Fruit fly (Drosophila melanogaster): ENCODE results near the gene CG32647.

The CG32647 gene

dm6 chrX:12784690-12785441 is at the start of gene CG32647:
CG32647 (minus strand) TSS chrX:12784958.
- TF ChIP-seq usp (GFP tag; optimal IDR thresholded peaks at IDR 0.05) (no peak), CG9705 (GFP tag; optimal IDR thresholded peaks at IDR 0.05) (no peak), N (GFP tag; optimal IDR thresholded peaks at IDR 0.05) (no peak), lola (GFP tag; optimal IDR thresholded peaks at IDR 0.05) (no peak), Jra (GFP tag; optimal IDR thresholded peaks at IDR 0.05) (no peak), Dif (GFP tag; optimal IDR thresholded peaks at IDR 0.05; ENCODE audit: partially characterized antibody) (no peak), brk (GFP tag; optimal IDR thresholded peaks at IDR 0.05) (peak; percentile 8), Dfd (GFP tag; optimal IDR thresholded peaks at IDR 0.05) (peak; percentile 46)

- TF ChIP-seq tai (GFP tag; optimal IDR thresholded peaks at IDR 0.05), result no peak
- peak; percentile 96 for TF ChIP-seq Dfd (GFP tag; optimal IDR thresholded peaks at IDR 0.05)
- TF ChIP-seq CG32264 (GFP tag; optimal IDR thresholded peaks at IDR 0.05), result no peak
- TF ChIP-seq lola (GFP tag; optimal IDR thresholded peaks at IDR 0.05), result no peak
- TF ChIP-seq h (GFP tag; optimal IDR thresholded peaks at IDR 0.05), result no peak
- no peak for TF ChIP-seq dsf (GFP tag; optimal IDR thresholded peaks at IDR 0.05; ENCODE audit: borderline replicate concordance)
- no peak for TF ChIP-seq dl (GFP tag; optimal IDR thresholded peaks at IDR 0.05; ENCODE audit: insufficient read depth in 1 of 2, partially characterized antibody in 2 of 2)
Observed at dm6 chrX:12831323-12831722, 46.6 kb upstream of the CG32647 start.

DNA sequence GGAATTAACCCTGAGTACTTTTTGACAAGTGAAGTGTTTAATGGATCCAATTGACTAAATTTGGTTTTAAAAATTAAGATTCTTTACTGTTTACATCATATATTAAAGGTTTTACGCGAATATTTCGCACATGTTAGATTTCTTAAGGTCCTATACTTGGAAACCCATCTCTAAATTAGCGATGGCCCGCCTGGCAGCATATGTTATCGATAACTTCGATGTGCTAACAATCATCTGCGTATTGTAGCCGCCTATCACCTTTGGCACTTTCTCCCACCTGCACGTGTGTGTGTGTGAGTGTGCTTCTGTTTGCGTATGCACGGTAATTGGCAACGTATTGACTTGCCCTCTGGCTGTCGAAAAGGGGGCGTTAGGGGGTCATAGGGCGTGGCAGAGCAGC is 36.8 kb upstream of the CG32647 start:
- no peak for TF ChIP-seq tai (GFP tag; optimal IDR thresholded peaks at IDR 0.05)
- no peak for TF ChIP-seq dsf (GFP tag; optimal IDR thresholded peaks at IDR 0.05; ENCODE audit: borderline replicate concordance)
- TF ChIP-seq Abd-B (GFP tag; optimal IDR thresholded peaks at IDR 0.05), result no peak
- TF ChIP-seq lola (GFP tag; optimal IDR thresholded peaks at IDR 0.05), result no peak
- TF ChIP-seq OdsH (GFP tag; optimal IDR thresholded peaks at IDR 0.05), result no peak
- no peak for TF ChIP-seq usp (GFP tag; optimal IDR thresholded peaks at IDR 0.05)
- no peak for TF ChIP-seq Rel (GFP tag; optimal IDR thresholded peaks at IDR 0.05)
- no peak for TF ChIP-seq Rel (tag; optimal IDR thresholded peaks at IDR 0.05)
- no peak for TF ChIP-seq GATAd (GFP tag; optimal IDR thresholded peaks at IDR 0.05)
- no peak for TF ChIP-seq brk (GFP tag; optimal IDR thresholded peaks at IDR 0.05)
- no peak for TF ChIP-seq h (GFP tag; optimal IDR thresholded peaks at IDR 0.05)
- no peak for TF ChIP-seq Hr83 (GFP tag; optimal IDR thresholded peaks at IDR 0.05; ENCODE audit: poor library complexity, severe bottlenecking)
- no peak for TF ChIP-seq Sp1 (GFP tag; optimal IDR thresholded peaks at IDR 0.05)
- no peak for TF ChIP-seq N (GFP tag; optimal IDR thresholded peaks at IDR 0.05)
- TF ChIP-seq sage (GFP tag; optimal IDR thresholded peaks at IDR 0.05), result no peak
- TF ChIP-seq Jra (GFP tag; optimal IDR thresholded peaks at IDR 0.05), result no peak
- TF ChIP-seq HLH106 (tag; optimal IDR thresholded peaks at IDR 0.05), result no peak
- no peak for TF ChIP-seq CrebA (GFP tag; optimal IDR thresholded peaks at IDR 0.05; ENCODE audit: borderline replicate concordance)
- TF ChIP-seq Mio (GFP tag; optimal IDR thresholded peaks at IDR 0.05), result no peak

dm6 chrX:12801357-12801756 is 16.6 kb upstream of the CG32647 start, which contains the start of gene Nep6:
Nep6 (plus strand) TSS chrX:12801661.
- no peak for TF ChIP-seq foxo (GFP tag; optimal IDR thresholded peaks at IDR 0.05)
- no peak for TF ChIP-seq dsf (GFP tag; optimal IDR thresholded peaks at IDR 0.05; ENCODE audit: borderline replicate concordance)
- TF ChIP-seq jim (GFP tag; optimal IDR thresholded peaks at IDR 0.05), result no peak
- TF ChIP-seq Rel (GFP tag; optimal IDR thresholded peaks at IDR 0.05), result no peak
- peak; percentile 58 for TF ChIP-seq Rel (tag; optimal IDR thresholded peaks at IDR 0.05)

DNA sequence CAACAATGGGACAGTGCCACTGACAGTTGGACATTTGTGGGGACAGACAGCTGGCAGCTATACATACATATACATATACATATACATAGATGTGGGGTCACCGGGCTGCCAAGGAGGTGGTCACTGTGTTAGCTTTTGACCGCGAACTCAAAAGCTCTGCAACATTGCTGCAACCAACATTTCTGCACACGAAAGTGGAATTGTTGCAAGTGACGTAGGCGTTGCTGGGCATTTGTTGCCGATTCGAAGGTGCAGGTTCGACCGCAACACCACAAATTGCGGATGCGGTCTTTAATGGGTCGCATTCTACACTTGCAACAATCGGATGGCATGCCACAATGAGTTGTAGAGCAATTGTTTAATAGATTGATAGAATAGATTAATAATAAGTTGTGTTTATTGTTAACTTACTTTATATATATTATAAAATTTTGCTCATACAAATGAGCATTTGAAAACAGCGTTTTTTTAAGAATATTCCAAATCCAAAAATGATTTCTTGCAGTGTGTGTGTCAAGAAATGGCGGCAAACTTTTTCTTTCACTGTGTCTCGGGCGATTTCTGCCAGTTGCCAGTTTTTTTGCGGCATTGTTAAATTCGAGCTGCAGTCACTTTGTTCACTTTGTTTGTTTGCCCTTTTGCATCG is 6.9 kb downstream of the CG32647 start:
- TF ChIP-seq sage (GFP tag; optimal IDR thresholded peaks at IDR 0.05) (no peak), CG9705 (GFP tag; optimal IDR thresholded peaks at IDR 0.05) (no peak), psq (GFP tag; optimal IDR thresholded peaks at IDR 0.05) (no peak), Jra (GFP tag; optimal IDR thresholded peaks at IDR 0.05) (no peak), fru (GFP tag; optimal IDR thresholded peaks at IDR 0.05) (no peak), h (GFP tag; optimal IDR thresholded peaks at IDR 0.05) (peak; percentile 3)
